Fruit fly (Drosophila melanogaster): ENCODE data around the gene Trmt61.

dm6 chr3R:26035369-26035656 is 24.0 kb upstream of the Trmt61 start:
- TF ChIP-seq tj (GFP tag; optimal IDR thresholded peaks at IDR 0.05) = no peak
- no peak for TF ChIP-seq CG1620 (GFP tag; optimal IDR thresholded peaks at IDR 0.05)
- no peak for TF ChIP-seq cnc (optimal IDR thresholded peaks at IDR 0.05)
- no peak for TF ChIP-seq Clk (GFP tag; optimal IDR thresholded peaks at IDR 0.05)
- TF ChIP-seq cic (GFP tag; optimal IDR thresholded peaks at IDR 0.05) = no peak
- TF ChIP-seq CG7101 (tag; optimal IDR thresholded peaks at IDR 0.05) = no peak
- no peak for TF ChIP-seq CG7045 (GFP tag; optimal IDR thresholded peaks at IDR 0.05)
- TF ChIP-seq kay (GFP tag; ENCODE audit: borderline replicate concordance) = no peak
- no peak for TF ChIP-seq CG11617 (GFP tag; optimal IDR thresholded peaks at IDR 0.05)
- no peak for TF ChIP-seq toe (GFP tag; optimal IDR thresholded peaks at IDR 0.05)
- no peak for TF ChIP-seq pad (GFP tag; optimal IDR thresholded peaks at IDR 0.05)

Data from whole organism, adult.